Fruit fly (Drosophila melanogaster) whole organism, embryonic: Measurements from ENCODE around the gene Cwc25.

ENCODE experiments used
- CG10267 ChIP-seq: fragments of 200-800 bp; sonication (Bioruptor generic); optimal IDR thresholded peaks from 2 replicates; lab custom pipeline; 2018; ENCODE audit warnings: missing biosample characterization, mild to moderate bottlenecking, missing genetic modification characterization, moderate library complexity
- CG10565 ChIP-seq: fragments of 200-800 bp; sonication (Bioruptor generic); optimal IDR thresholded peaks from 3 replicates; lab custom pipeline; 2016; ENCODE audit warnings: missing biosample characterization, mild to moderate bottlenecking, missing genetic modification characterization
- CG11085 ChIP-seq: fragments of 200-800 bp; sonication (Bioruptor generic); IDR thresholded peaks from 2 replicates; pipeline ENCODE4 v1.3.6; 2022; ENCODE audit warnings: missing biosample characterization, missing genetic modification characterization
- CG12219 ChIP-seq: fragments of 200-800 bp; sonication (Bioruptor generic); optimal IDR thresholded peaks from 3 replicates; lab custom pipeline; 2018; ENCODE audit warnings: missing biosample characterization, mild to moderate bottlenecking, missing genetic modification characterization
- CG1233 ChIP-seq: fragments of 200-800 bp; sonication (Bioruptor generic); optimal IDR thresholded peaks from 4 replicates; lab custom pipeline; 2018; ENCODE audit warnings: missing biosample characterization, mild to moderate bottlenecking, missing genetic modification characterization
- CG13296 ChIP-seq: fragments of 200-800 bp; sonication (Bioruptor generic); optimal IDR thresholded peaks from 3 replicates; lab custom pipeline; 2018; ENCODE audit warnings: missing biosample characterization, mild to moderate bottlenecking, missing genetic modification characterization
- CG14014 ChIP-seq: fragments of 200-800 bp; sonication (Bioruptor generic); IDR thresholded peaks from 2 replicates; pipeline ENCODE4 v1.3.6; 2022; ENCODE audit warnings: missing biosample characterization, missing genetic modification characterization
- CG15269 ChIP-seq: fragments of 200-800 bp; sonication (Bioruptor generic); optimal IDR thresholded peaks from 2 replicates; lab custom pipeline; 2018; ENCODE audit warnings: missing biosample characterization, mild to moderate bottlenecking, missing genetic modification characterization, moderate library complexity
- CG2712 ChIP-seq: fragments of 200-800 bp; optimal IDR thresholded peaks from 3 replicates; lab custom pipeline; 2019; ENCODE audit warnings: missing biosample characterization, mild to moderate bottlenecking, missing genetic modification characterization, moderate library complexity
- CG30431 ChIP-seq: fragments of 200-800 bp; sonication (Bioruptor generic); optimal IDR thresholded peaks from 2 replicates; lab custom pipeline; 2017; ENCODE audit warnings: missing biosample characterization, missing genetic modification characterization
- CG31388 ChIP-seq: fragments of 200-800 bp; sonication (Bioruptor generic); optimal IDR thresholded peaks from 2 replicates; lab custom pipeline; 2016; ENCODE audit warnings: missing biosample characterization, missing genetic modification characterization
- CG33213 ChIP-seq: fragments of 200-800 bp; sonication (Bioruptor generic); optimal IDR thresholded peaks from 3 replicates; lab custom pipeline; 2016; ENCODE audit warnings: missing biosample characterization, missing genetic modification characterization
- CG43689 ChIP-seq: fragments of 200-800 bp; sonication (Bioruptor generic); IDR thresholded peaks from 2 replicates; pipeline ENCODE4 v1.3.6; 2022; ENCODE audit warnings: missing biosample characterization, missing genetic modification characterization
- CG4707 ChIP-seq: fragments of 200-800 bp; sonication (Bioruptor generic); optimal IDR thresholded peaks from 2 replicates; lab custom pipeline; 2018; ENCODE audit warnings: missing biosample characterization, mild to moderate bottlenecking, missing genetic modification characterization, moderate library complexity
- CG4820 ChIP-seq: fragments of 200-800 bp; sonication (Bioruptor generic); optimal IDR thresholded peaks from 3 replicates; lab custom pipeline; 2016; ENCODE audit warnings: missing biosample characterization, missing genetic modification characterization
- CG6654 ChIP-seq: fragments of 200-800 bp; sonication (Bioruptor generic); optimal IDR thresholded peaks from 2 replicates; lab custom pipeline; 2017; ENCODE audit warnings: missing biosample characterization, mild to moderate bottlenecking, missing genetic modification characterization
- CG7372 ChIP-seq: fragments of 200-800 bp; sonication (Bioruptor generic); IDR thresholded peaks from 2 replicates; pipeline ENCODE4 v1.3.6; 2022; ENCODE audit warnings: missing biosample characterization, missing genetic modification characterization
- CG7928 ChIP-seq: fragments of 200-800 bp; sonication (Bioruptor generic); optimal IDR thresholded peaks from 2 replicates; lab custom pipeline; 2017; ENCODE audit warnings: missing biosample characterization, mild to moderate bottlenecking, missing genetic modification characterization
- CG9727 ChIP-seq: fragments of 200-800 bp; sonication (Bioruptor generic); optimal IDR thresholded peaks from 3 replicates; lab custom pipeline; 2017; ENCODE audit warnings: missing biosample characterization, mild to moderate bottlenecking, missing genetic modification characterization
- Camta ChIP-seq: fragments of 200-800 bp; sonication (Bioruptor generic); optimal IDR thresholded peaks from 2 replicates; lab custom pipeline; 2016; ENCODE audit warnings: missing biosample characterization, missing genetic modification characterization
- D19A ChIP-seq: fragments of 200-800 bp; optimal IDR thresholded peaks from 3 replicates; lab custom pipeline; 2019; ENCODE audit warnings: missing biosample characterization, mild to moderate bottlenecking, missing genetic modification characterization, moderate library complexity
- Ets65A ChIP-seq: fragments of 200-800 bp; sonication (Bioruptor generic); peaks from one replicate; lab custom pipeline; 2016; ENCODE audit warnings: missing biosample characterization, missing genetic modification characterization
- MESR4 ChIP-seq: fragments of 200-800 bp; sonication (Bioruptor generic); optimal IDR thresholded peaks from 2 replicates; lab custom pipeline; 2018; ENCODE audit warnings: missing biosample characterization, mild to moderate bottlenecking, missing genetic modification characterization, moderate library complexity
- Max ChIP-seq: fragments of 200-800 bp; sonication (Bioruptor generic); optimal IDR thresholded peaks from 2 replicates; lab custom pipeline; 2016; ENCODE audit warnings: missing biosample characterization, mild to moderate bottlenecking, missing genetic modification characterization
- NK7.1 ChIP-seq: fragments of 200-800 bp; sonication (Bioruptor generic); optimal IDR thresholded peaks from 3 replicates; lab custom pipeline; 2016; ENCODE audit warnings: missing biosample characterization, missing genetic modification characterization
- Opbp ChIP-seq: fragments of 200-800 bp; sonication (Bioruptor generic); IDR thresholded peaks from 3 replicates; pipeline ENCODE4 v1.3.6; 2022; ENCODE audit warnings: missing biosample characterization, missing genetic modification characterization; ENCODE audit not compliant: partially characterized antibody
- Rfx ChIP-seq: fragments of 200-800 bp; sonication (Bioruptor generic); IDR thresholded peaks from 2 replicates; pipeline ENCODE4 v1.3.6; 2022; ENCODE audit warnings: missing biosample characterization, missing genetic modification characterization
- Rx ChIP-seq: fragments of 200-800 bp; sonication (Bioruptor generic); IDR thresholded peaks from 2 replicates; pipeline ENCODE4 v1.3.6; 2022; ENCODE audit warnings: missing biosample characterization, missing genetic modification characterization
- Scr ChIP-seq: fragments of 200-800 bp; sonication (Bioruptor generic); IDR thresholded peaks from 2 replicates; pipeline ENCODE4 v1.3.6; 2022; ENCODE audit warnings: missing biosample characterization, missing genetic modification characterization; ENCODE audit not compliant: partially characterized antibody
- Sry-δ ChIP-seq: fragments of 200-800 bp; sonication (Bioruptor generic); optimal IDR thresholded peaks from 2 replicates; lab custom pipeline; 2016; ENCODE audit warnings: missing biosample characterization, missing genetic modification characterization
- TFAM ChIP-seq: fragments of 200-800 bp; sonication (Bioruptor generic); optimal IDR thresholded peaks from 2 replicates; lab custom pipeline; 2017; ENCODE audit warnings: missing biosample characterization, missing genetic modification characterization, inconsistent platforms
- Taf1 ChIP-seq: fragments of 200-800 bp; sonication (Bioruptor generic); IDR thresholded peaks from 2 replicates; pipeline ENCODE4 v1.3.6; 2022; ENCODE audit warnings: missing biosample characterization, missing genetic modification characterization
- Usf ChIP-seq: fragments of 200-800 bp; sonication (Bioruptor generic); optimal IDR thresholded peaks from 2 replicates; lab custom pipeline; 2017; ENCODE audit warnings: missing genotype, missing biosample characterization, missing genetic modification characterization
- Vsx1 ChIP-seq: fragments of 200-800 bp; sonication (Bioruptor generic); optimal IDR thresholded peaks from 2 replicates; lab custom pipeline; 2017; ENCODE audit warnings: missing biosample characterization, mild to moderate bottlenecking, missing genetic modification characterization, missing genetic modification reagents
- amos ChIP-seq: fragments of 200-800 bp; sonication (Bioruptor generic); IDR thresholded peaks from 2 replicates; pipeline ENCODE4 v1.3.6; 2022; ENCODE audit warnings: missing biosample characterization, missing genetic modification characterization; ENCODE audit not compliant: partially characterized antibody
- cas ChIP-seq: fragments of 200-800 bp; sonication (Bioruptor generic); IDR thresholded peaks from 2 replicates; pipeline ENCODE4 v1.3.6; 2022; ENCODE audit warnings: missing biosample characterization, missing genetic modification characterization
- chinmo ChIP-seq: fragments of 200-800 bp; sonication (Bioruptor generic); IDR thresholded peaks from 4 replicates; pipeline ENCODE4 v1.3.6; 2022; ENCODE audit warnings: missing biosample characterization, missing genetic modification characterization; ENCODE audit not compliant: partially characterized antibody
- dpn ChIP-seq, 2 experiments: fragments of 200-800 bp; sonication (Bioruptor generic); optimal IDR thresholded peaks; 3 replicates each; lab custom pipeline; 2016; ENCODE audit warnings: missing biosample characterization in 2 of 2, missing genetic modification characterization in 2 of 2
- fd102C ChIP-seq: fragments of 200-800 bp; sonication (Bioruptor generic); optimal IDR thresholded peaks from 2 replicates; lab custom pipeline; 2018; ENCODE audit warnings: missing biosample characterization, mild to moderate bottlenecking, missing genetic modification characterization, moderate library complexity
- gce ChIP-seq: fragments of 200-800 bp; sonication (Bioruptor generic); IDR thresholded peaks from 3 replicates; pipeline ENCODE4 v1.3.6; 2022; ENCODE audit warnings: missing biosample characterization, missing genetic modification characterization
- gcm ChIP-seq: fragments of 200-800 bp; sonication (Bioruptor generic); optimal IDR thresholded peaks from 2 replicates; lab custom pipeline; 2019; ENCODE audit warnings: missing biosample characterization, mild to moderate bottlenecking, missing genetic modification characterization, moderate library complexity
- gcm2 ChIP-seq: fragments of 200-800 bp; sonication (Bioruptor generic); optimal IDR thresholded peaks from 2 replicates; lab custom pipeline; 2016; ENCODE audit warnings: missing biosample characterization, missing genetic modification characterization
- maf-S ChIP-seq: fragments of 200-800 bp; sonication (Bioruptor generic); optimal IDR thresholded peaks from 2 replicates; lab custom pipeline; 2016; ENCODE audit warnings: missing biosample characterization, missing genetic modification characterization
- nau ChIP-seq: fragments of 200-800 bp; sonication (Bioruptor generic); optimal IDR thresholded peaks from 3 replicates; lab custom pipeline; 2017; ENCODE audit warnings: missing biosample characterization, mild to moderate bottlenecking, missing genetic modification characterization, missing genetic modification reagents
- otp ChIP-seq: fragments of 200-800 bp; sonication (Bioruptor generic); IDR thresholded peaks from 3 replicates; pipeline ENCODE4, ENCODE4 v1.3.6; 2022; ENCODE audit warnings: missing biosample characterization, missing genetic modification characterization
- pum ChIP-seq: fragments of 200-800 bp; sonication (Bioruptor generic); optimal IDR thresholded peaks from 2 replicates; lab custom pipeline; 2016; ENCODE audit warnings: missing biosample characterization, missing genetic modification characterization
- row ChIP-seq: fragments of 200-800 bp; sonication (Bioruptor generic); IDR thresholded peaks from 3 replicates; pipeline ENCODE4 v1.3.6; 2022; ENCODE audit warnings: missing biosample characterization, missing genetic modification characterization
- sc ChIP-seq, 3 experiments: fragments of >200 bp in 2 of 3; fragments of 200-800 bp in 1 of 3; sonication (Bioruptor generic) in 1 of 3; optimal IDR thresholded peaks; 2 replicates in 2 of 3; 3 replicates in 1 of 3; lab custom pipeline; 2017; ENCODE audit warnings: mild to moderate bottlenecking in 1 of 3, missing biosample characterization in 1 of 3, missing genetic modification characterization in 1 of 3, missing genetic modification reagents in 1 of 3
- twi ChIP-seq: fragments of 200-800 bp; optimal IDR thresholded peaks from 2 replicates; lab custom pipeline; 2019; ENCODE audit warnings: missing biosample characterization, mild to moderate bottlenecking, missing genetic modification characterization, moderate library complexity

The Cwc25 gene

dm6 chr2L:2731370-2732138 lies 13.3 kb upstream of the Cwc25 start (continued):
- TF ChIP-seq CG33213 (GFP tag; lab: Kevin White, UChicago) (no peak), CG15269 (tag; lab: Kevin White, UChicago) (peak; percentile 50), CG4707 (GFP tag; lab: Kevin White, UChicago) (no peak), pum (GFP tag; lab: Kevin White, UChicago) (peak; percentile 71), gcm2 (GFP tag; lab: Kevin White, UChicago) (no peak), MESR4 (GFP tag; lab: Kevin White, UChicago) (no peak), CG7372 (GFP tag; lab: Robert Waterston, UW) (no peak), CG1233 (GFP tag; lab: Kevin White, UChicago) (no peak), CG12219 (GFP tag; lab: Kevin White, UChicago) (no peak), amos (GFP tag; lab: Robert Waterston, UW) (no peak), CG7928 (no peak), gcm (no peak), gce (GFP tag; lab: Robert Waterston, UW) (0 out of 3 replicates have a peak, but pooled peaks have one; percentile 34), sc (optimal IDR thresholded peaks at IDR 0.05; lab: Kevin White, UChicago) (no peak), sc (GFP tag; optimal IDR thresholded peaks at IDR 0.05; lab: Kevin White, UChicago) (no peak), nau (GFP tag; lab: Kevin White, UChicago) (no peak), CG13296 (GFP tag; lab: Kevin White, UChicago) (no peak), chinmo (GFP tag; lab: Robert Waterston, UW) (0 out of 4 replicates have a peak, but pooled peaks have one; percentile 68), Usf (GFP tag; lab: Kevin White, UChicago) (no peak), Vsx1 (no peak), NK7.1 (GFP tag; lab: Kevin White, UChicago) (no peak), Scr (GFP tag; lab: Robert Waterston, UW) (no peak), CG43689 (GFP tag; lab: Robert Waterston, UW) (no peak), CG4820 (GFP tag; lab: Kevin White, UChicago) (no peak), Rfx (GFP tag; lab: Robert Waterston, UW) (0 out of 2 replicates have a peak, but pooled peaks have one; percentile 27), CG2712 (peak; percentile 60), row (GFP tag; lab: Robert Waterston, UW) (peak; percentile 59; the same call in 2 of the 3 replicates), Camta (GFP tag; lab: Kevin White, UChicago) (no peak), Taf1 (GFP tag; lab: Robert Waterston, UW) (no peak), dpn (GFP tag; optimal IDR thresholded peaks at IDR 0.05; lab: Kevin White, UChicago) (peak in 1 of 2 experiments; percentile 8), Ets65A (no peak), maf-S (no peak), CG30431 (no peak), fd102C (GFP tag; lab: Kevin White, UChicago) (no peak), D19A (tag; lab: Kevin White, UChicago) (no peak), CG14014 (GFP tag; lab: Robert Waterston, UW) (peak; percentile 80), Max (GFP tag; lab: Kevin White, UChicago) (no peak), otp (GFP tag; lab: Robert Waterston, UW) (no peak), cas (GFP tag; lab: Robert Waterston, UW) (no peak), CG10267 (tag; lab: Kevin White, UChicago) (no peak), twi (tag; lab: Kevin White, UChicago) (no peak), CG31388 (GFP tag; lab: Kevin White, UChicago) (no peak), CG10565 (GFP tag; lab: Kevin White, UChicago) (no peak), TFAM (no peak), Sry-δ (GFP tag; lab: Kevin White, UChicago) (no peak), CG9727 (GFP tag; lab: Kevin White, UChicago) (no peak), CG6654 (GFP tag; lab: Kevin White, UChicago) (no peak), CG11085 (no peak), Rx (GFP tag; lab: Robert Waterston, UW) (peak; percentile 62; the same call in 1 of the 2 replicates), Opbp (GFP tag; lab: Robert Waterston, UW) (no peak)
